Worm (Caenorhabditis elegans): ENCODE measurements around the gene vha-6.

DNA sequence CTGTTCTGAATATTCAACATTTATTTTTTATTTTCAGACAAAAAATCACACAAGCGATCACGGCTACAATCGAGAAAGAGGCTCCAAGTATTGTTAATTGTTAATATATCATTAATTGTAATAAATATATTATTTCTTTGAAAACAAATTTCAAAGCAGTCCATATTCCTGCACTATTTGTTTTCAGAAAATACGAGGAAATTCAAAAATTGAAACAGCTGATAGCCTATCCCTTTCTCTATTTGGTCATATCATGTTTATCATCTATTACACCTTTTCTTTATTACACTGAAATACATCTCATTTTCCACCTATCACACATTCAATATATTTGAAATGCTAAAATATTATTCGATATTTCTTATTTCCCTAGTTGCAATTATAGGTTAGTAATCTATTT is 6.7 kb upstream of the vha-6 start, which contains the start of gene W02B12.13:
- TF ChIP-seq aly-1 (tag; optimal IDR thresholded peaks at IDR 0.05) (no peak), hmg-4 (GFP tag; optimal IDR thresholded peaks at IDR 0.05) (no peak), tbx-37 (GFP tag; conservative IDR thresholded peaks at IDR 0.05) (no peak), flt-1 (GFP tag; IDR thresholded peaks at IDR 0.05) (no peak), ama-1 (optimal IDR thresholded peaks at IDR 0.05) (no peak), ets-7 (tag; optimal IDR thresholded peaks at IDR 0.05) (no peak), pes-1 (GFP tag; IDR thresholded peaks at IDR 0.05) (no peak), hmbx-1 (tag; optimal IDR thresholded peaks at IDR 0.05) (no peak), tra-4 (tag; optimal IDR thresholded peaks at IDR 0.05) (no peak), B0310.2 (tag; optimal IDR thresholded peaks at IDR 0.05) (no peak), hnd-1 (tag; optimal IDR thresholded peaks at IDR 0.05) (no peak), ceh-13 (GFP tag; optimal IDR thresholded peaks at IDR 0.05) (no peak)
